Worm (Caenorhabditis elegans) whole organism, L1 larva: ENCODE measurements around the gene Y39A3B.7.
A peak's percentile ranks its signal among the peaks of the same experiment; 100 is the strongest.

ENCODE experiments used
- C16A3.4 ChIP-seq: fragments of 150-350 bp; optimal IDR thresholded peaks from 2 replicates; lab custom pipeline; 2014; ENCODE audit warnings: missing biosample characterization, missing genetic modification characterization
- C34B4.2 ChIP-seq: sonication (generic microtip); optimal IDR thresholded peaks from 2 replicates; lab custom pipeline; 2017; ENCODE audit warnings: mild to moderate bottlenecking, missing genetic modification characterization, missing compliant biosample characterization
- F16B12.6 ChIP-seq: fragments of 150-350 bp; optimal IDR thresholded peaks from 2 replicates; lab custom pipeline; 2014; ENCODE audit warnings: missing biosample characterization, missing genetic modification characterization
- Y116A8C.19 ChIP-seq: sonication (generic microtip); optimal IDR thresholded peaks from 2 replicates; lab custom pipeline; 2016; ENCODE audit warnings: missing compliant biosample characterization, missing genetic modification characterization, borderline replicate concordance
- alr-1 ChIP-seq: fragments of 200-800 bp; sonication (Bioruptor generic); optimal IDR thresholded peaks from 2 replicates; lab custom pipeline; 2018; ENCODE audit warnings: borderline replicate concordance, mild to moderate bottlenecking, missing genetic modification characterization, missing compliant biosample characterization
- ama-1 ChIP-seq: fragments of 150-350 bp; optimal IDR thresholded peaks from 2 replicates; lab custom pipeline; 2014
- blmp-1 ChIP-seq: fragments of 150-350 bp; optimal IDR thresholded peaks from 2 replicates; lab custom pipeline; 2014; ENCODE audit warnings: missing biosample characterization, missing genetic modification characterization
- ceh-63 ChIP-seq: fragments of 200-800 bp; sonication (Bioruptor generic); optimal IDR thresholded peaks from 2 replicates; lab custom pipeline; 2018; ENCODE audit warnings: mild to moderate bottlenecking, missing genetic modification characterization, missing compliant biosample characterization
- ceh-88 ChIP-seq: fragments of 200-800 bp; sonication (Bioruptor generic); IDR thresholded peaks from 2 replicates; pipeline ENCODE4 v1.3.6; 2022; ENCODE audit warnings: missing genetic modification characterization, missing compliant biosample characterization
- ces-1 ChIP-seq: fragments of 150-350 bp; optimal IDR thresholded peaks from 2 replicates; lab custom pipeline; 2014; ENCODE audit warnings: missing biosample characterization, missing genetic modification reagents, missing genetic modification characterization
- dpl-1 ChIP-seq, 3 experiments: fragments of 150-350 bp in 2 of 3; sonication (generic microtip) in 1 of 3; optimal IDR thresholded peaks; 2 replicates each; lab custom pipeline; 2014 to 2017; ENCODE audit warnings: missing biosample characterization in 3 of 3, missing genetic modification characterization in 3 of 3, missing genetic modification reagents in 3 of 3
- dsc-1 ChIP-seq: sonication (generic microtip); optimal IDR thresholded peaks from 2 replicates; lab custom pipeline; 2016; ENCODE audit warnings: mild to moderate bottlenecking, missing genetic modification characterization, missing compliant biosample characterization
- efl-1 ChIP-seq, 4 experiments: fragments of 150-350 bp; optimal IDR thresholded peaks in 3 of 4; peaks in 1 of 4; 1 replicate in 1 of 4; 2 replicates in 3 of 4; lab custom pipeline; 2014; ENCODE audit warnings: missing biosample characterization in 2 of 4, missing genetic modification characterization in 2 of 4, missing genetic modification reagents in 2 of 4
- elt-2 ChIP-seq: sonication (generic microtip); optimal IDR thresholded peaks from 2 replicates; lab custom pipeline; 2016; ENCODE audit warnings: missing genetic modification characterization, mild to moderate bottlenecking, inconsistent platforms, missing compliant biosample characterization, missing genetic modification reagents
- elt-3 ChIP-seq, 6 experiments: fragments of 150-350 bp in 1 of 6; sonication (generic microtip); optimal IDR thresholded peaks; 2 replicates each; lab custom pipeline; 2017 to 2018; ENCODE audit warnings: missing biosample characterization in 6 of 6, missing genetic modification characterization in 6 of 6, inconsistent platforms in 1 of 6
- fkh-10 ChIP-seq: sonication (generic microtip); optimal IDR thresholded peaks from 2 replicates; lab custom pipeline; 2017; ENCODE audit warnings: missing biosample characterization, missing genetic modification reagents, missing genetic modification characterization
- fkh-4 ChIP-seq: sonication (generic microtip); optimal IDR thresholded peaks from 2 replicates; lab custom pipeline; 2016; ENCODE audit warnings: missing compliant biosample characterization, missing genetic modification characterization, borderline replicate concordance
- fkh-8 ChIP-seq: sonication (generic microtip); optimal IDR thresholded peaks from 2 replicates; lab custom pipeline; 2016; ENCODE audit warnings: mild to moderate bottlenecking, missing genetic modification characterization, missing compliant biosample characterization
- fos-1 ChIP-seq: fragments of 150-350 bp; optimal IDR thresholded peaks from 2 replicates; lab custom pipeline; 2014; ENCODE audit warnings: missing biosample characterization, missing genetic modification characterization
- hlh-4 ChIP-seq: sonication (generic microtip); optimal IDR thresholded peaks from 2 replicates; lab custom pipeline; 2016; ENCODE audit warnings: mild to moderate bottlenecking, missing genetic modification characterization, missing compliant biosample characterization
- hpl-2 ChIP-seq: fragments of 150-350 bp; optimal IDR thresholded peaks from 2 replicates; lab custom pipeline; 2014; ENCODE audit warnings: missing biosample characterization, missing genetic modification reagents, missing genetic modification characterization
- irx-1 ChIP-seq: sonication (generic microtip); optimal IDR thresholded peaks from 2 replicates; lab custom pipeline; 2016; ENCODE audit warnings: missing genetic modification characterization, missing compliant biosample characterization
- isw-1 ChIP-seq: fragments of 200-800 bp; sonication (Bioruptor generic); IDR thresholded peaks from 2 replicates; pipeline ENCODE4 v1.3.6; 2022; ENCODE audit warnings: missing genetic modification characterization, missing compliant biosample characterization
- jun-1 ChIP-seq: fragments of 150-350 bp; optimal IDR thresholded peaks from 2 replicates; lab custom pipeline; 2014; ENCODE audit warnings: missing biosample characterization, missing genetic modification reagents, missing genetic modification characterization
- lin-14 ChIP-seq: fragments of 200-800 bp; sonication (Bioruptor generic); optimal IDR thresholded peaks from 2 replicates; lab custom pipeline; 2018; ENCODE audit warnings: mild to moderate bottlenecking, missing genetic modification characterization, moderate library complexity, missing compliant biosample characterization
- lin-15B ChIP-seq: fragments of 150-350 bp; sonication (generic microtip); optimal IDR thresholded peaks from 3 replicates; lab custom pipeline; 2014; ENCODE audit warnings: missing biosample characterization, missing genetic modification characterization
- mdl-1 ChIP-seq, 2 experiments: fragments of 150-350 bp; optimal IDR thresholded peaks; 2 replicates each; lab custom pipeline; 2014 to 2017; ENCODE audit warnings: missing biosample characterization in 2 of 2, missing genetic modification characterization in 2 of 2, inconsistent platforms in 1 of 2
- mep-1 ChIP-seq: fragments of 150-350 bp; optimal IDR thresholded peaks from 2 replicates; lab custom pipeline; 2014; ENCODE audit warnings: missing biosample characterization, missing genetic modification characterization
- nhr-11 ChIP-seq: fragments of 150-350 bp; optimal IDR thresholded peaks from 2 replicates; lab custom pipeline; 2014; ENCODE audit warnings: missing biosample characterization, missing genetic modification characterization
- nhr-12 ChIP-seq: sonication (generic microtip); optimal IDR thresholded peaks from 2 replicates; lab custom pipeline; 2017; ENCODE audit warnings: missing biosample characterization, missing genetic modification characterization
- nhr-19 ChIP-seq: fragments of 200-800 bp; sonication (Bioruptor generic); conservative IDR thresholded peaks from 2 replicates; pipeline ENCODE4 v1.3.6; 2022; ENCODE audit warnings: missing genetic modification characterization, missing compliant biosample characterization
- nhr-20 ChIP-seq: sonication (generic microtip); optimal IDR thresholded peaks from 2 replicates; lab custom pipeline; 2016; ENCODE audit warnings: mild to moderate bottlenecking, missing genetic modification characterization, missing compliant biosample characterization
- nhr-28 ChIP-seq: fragments of 150-350 bp; optimal IDR thresholded peaks from 2 replicates; lab custom pipeline; 2014; ENCODE audit warnings: missing biosample characterization, missing genetic modification characterization
- nhr-47 ChIP-seq: sonication (generic microtip); optimal IDR thresholded peaks from 2 replicates; lab custom pipeline; 2016; ENCODE audit warnings: mild to moderate bottlenecking, missing genetic modification characterization, moderate library complexity, missing compliant biosample characterization
- nhr-71 ChIP-seq: sonication (generic microtip); optimal IDR thresholded peaks from 2 replicates; lab custom pipeline; 2016; ENCODE audit warnings: mild to moderate bottlenecking, missing genetic modification characterization, moderate library complexity, missing compliant biosample characterization
- nhr-76 ChIP-seq: sonication (generic microtip); optimal IDR thresholded peaks from 2 replicates; lab custom pipeline; 2017; ENCODE audit warnings: missing biosample characterization, missing genetic modification characterization
- nhr-77 ChIP-seq: fragments of 150-350 bp; optimal IDR thresholded peaks from 2 replicates; lab custom pipeline; 2014; ENCODE audit warnings: missing biosample characterization, missing genetic modification characterization
- nhr-84 ChIP-seq: sonication (generic microtip); optimal IDR thresholded peaks from 2 replicates; lab custom pipeline; 2017; ENCODE audit warnings: missing biosample characterization, missing genetic modification characterization
- nhr-85 ChIP-seq: sonication (generic microtip); peaks from one replicate; lab custom pipeline; 2016; ENCODE audit warnings: missing genetic modification characterization, inconsistent platforms, missing compliant biosample characterization
- pag-3 ChIP-seq: sonication (generic microtip); optimal IDR thresholded peaks from 2 replicates; lab custom pipeline; 2017; ENCODE audit warnings: missing genetic modification characterization, mild to moderate bottlenecking, missing compliant biosample characterization, antibody characterized with exemption, borderline replicate concordance; ENCODE audit not compliant: insufficient read depth
- pax-3 ChIP-seq: fragments of 200-800 bp; sonication (Bioruptor generic); optimal IDR thresholded peaks from 2 replicates; lab custom pipeline; 2018; ENCODE audit warnings: mild to moderate bottlenecking, missing genetic modification characterization, moderate library complexity, missing compliant biosample characterization
- rnt-1 ChIP-seq: sonication (generic microtip); optimal IDR thresholded peaks from 2 replicates; lab custom pipeline; 2016; ENCODE audit warnings: mild to moderate bottlenecking, missing genetic modification characterization, moderate library complexity, missing compliant biosample characterization
- skn-1 ChIP-seq: fragments of 150-350 bp; optimal IDR thresholded peaks from 2 replicates; lab custom pipeline; 2014; ENCODE audit warnings: missing biosample characterization, missing genetic modification characterization
- snpc-4 ChIP-seq: fragments of 150-350 bp; optimal IDR thresholded peaks from 2 replicates; lab custom pipeline; 2014; ENCODE audit warnings: missing biosample characterization, missing genetic modification characterization
- sup-37 ChIP-seq: fragments of 200-800 bp; sonication (Bioruptor generic); optimal IDR thresholded peaks from 2 replicates; lab custom pipeline; 2018; ENCODE audit warnings: mild to moderate bottlenecking, missing genetic modification characterization, missing compliant biosample characterization
- tlp-1 ChIP-seq: fragments of 150-350 bp; optimal IDR thresholded peaks from 2 replicates; lab custom pipeline; 2014; ENCODE audit warnings: missing biosample characterization, missing genetic modification characterization
- unc-30 ChIP-seq: sonication (generic microtip); optimal IDR thresholded peaks from 2 replicates; lab custom pipeline; 2017; ENCODE audit warnings: missing biosample characterization, missing genetic modification characterization
- unc-86 ChIP-seq: sonication (generic microtip); optimal IDR thresholded peaks from 2 replicates; lab custom pipeline; 2016; ENCODE audit warnings: missing genetic modification characterization, missing compliant biosample characterization
- unc-98 ChIP-seq: fragments of 200-800 bp; sonication (Bioruptor generic); IDR thresholded peaks from 2 replicates; pipeline ENCODE4 v1.3.6; 2022; ENCODE audit warnings: missing genetic modification characterization, missing compliant biosample characterization
- xbp-1 ChIP-seq: sonication (generic microtip); optimal IDR thresholded peaks from 2 replicates; lab custom pipeline; 2016; ENCODE audit warnings: missing genetic modification characterization, missing compliant biosample characterization
- zag-1 ChIP-seq: fragments of 150-350 bp; optimal IDR thresholded peaks from 2 replicates; lab custom pipeline; 2014; ENCODE audit warnings: missing biosample characterization, missing genetic modification characterization
- ztf-11 ChIP-seq, 2 experiments: sonication (generic microtip); optimal IDR thresholded peaks; 2 replicates each; lab custom pipeline; 2016 to 2017; ENCODE audit warnings: missing genetic modification characterization in 2 of 2, missing biosample characterization in 1 of 2, missing compliant biosample characterization in 1 of 2
- ztf-4 ChIP-seq: fragments of 150-350 bp; optimal IDR thresholded peaks from 2 replicates; lab custom pipeline; 2014; ENCODE audit warnings: missing biosample characterization, missing genetic modification characterization

The Y39A3B.7 gene

DNA sequence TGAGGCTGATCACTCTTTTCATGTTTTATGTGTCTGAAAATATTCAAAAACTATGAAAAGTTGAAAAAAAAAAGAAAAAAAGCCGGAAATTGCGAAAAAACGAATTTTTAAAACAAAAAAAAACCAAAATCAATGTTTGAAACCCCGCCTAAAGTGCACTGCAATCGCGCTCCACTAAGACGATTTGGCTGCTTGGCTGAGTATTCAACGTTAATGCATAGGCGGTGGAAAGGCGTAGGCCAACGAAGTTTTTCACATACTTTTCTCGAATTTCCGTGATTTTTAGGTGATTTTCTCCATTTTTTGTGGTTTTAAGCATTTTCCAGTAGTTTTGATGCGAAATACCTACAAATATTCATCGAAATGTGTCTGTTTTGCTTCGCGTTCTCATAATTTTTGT, 34.5 kb downstream of the Y39A3B.7 start, which contains the start of the genes polh-1 and rps-22:
Gene polh-1, minus strand, starts transcription at position 34 of the 400 bp plus-strand sequence.
Gene rps-22, plus strand, starts transcription at position 300 of the 400 bp plus-strand sequence.
- peak; percentile 88 for TF ChIP-seq nhr-77
- peak; percentile 87 for TF ChIP-seq fkh-8 (tag; lab: Kevin White, UChicago)
- TF ChIP-seq dsc-1 = peak; percentile 67
- peak; percentile 89 for TF ChIP-seq nhr-19 (GFP tag; lab: Robert Waterston, UW)
- no peak for TF ChIP-seq ama-1 (lab: Kevin White, UChicago)
- TF ChIP-seq nhr-20 (tag; lab: Kevin White, UChicago) = peak; percentile 88
- peak; percentile 90 for TF ChIP-seq fos-1 (tag; lab: Kevin White, UChicago)
- TF ChIP-seq sup-37 (GFP tag; lab: Kevin White, UChicago) = no peak
- TF ChIP-seq rnt-1 (tag; lab: Kevin White, UChicago) = peak; percentile 92
- peak; percentile 42 for TF ChIP-seq hpl-2 (GFP tag; lab: Kevin White, UChicago)
- no peak for TF ChIP-seq unc-98 (GFP tag; lab: Robert Waterston, UW)
- TF ChIP-seq C16A3.4 = peak; percentile 98
- TF ChIP-seq nhr-47 (tag; lab: Kevin White, UChicago) = peak; percentile 93
- no peak for TF ChIP-seq ces-1 (GFP tag; lab: Kevin White, UChicago)
- TF ChIP-seq fkh-4 (tag; lab: Kevin White, UChicago) = peak; percentile 16
- no peak for TF ChIP-seq tlp-1 (tag; lab: Kevin White, UChicago)
- no peak for TF ChIP-seq alr-1 (tag; lab: Kevin White, UChicago)
- TF ChIP-seq nhr-84 (tag; lab: Kevin White, UChicago) = no peak
- peak in 1 of 2 experiments; percentile 8 for TF ChIP-seq ztf-11 (tag; optimal IDR thresholded peaks at IDR 0.05; lab: Kevin White, UChicago)
- no peak for TF ChIP-seq nhr-76 (tag; lab: Kevin White, UChicago)
- peak; percentile 8 for TF ChIP-seq C34B4.2 (tag; lab: Kevin White, UChicago)
- TF ChIP-seq unc-86 (tag; lab: Kevin White, UChicago) = peak; percentile 86
- TF ChIP-seq mep-1 (tag; lab: Kevin White, UChicago) = peak; percentile 96
- TF ChIP-seq lin-14 (GFP tag; lab: Kevin White, UChicago) = peak; percentile 90
- peak; percentile 90 to 99 for TF ChIP-seq efl-1 (optimal IDR thresholded peaks at IDR 0.05; lab: Kevin White, UChicago)
- TF ChIP-seq efl-1 (GFP tag; optimal IDR thresholded peaks at IDR 0.05 in 1 of 2; lab: Kevin White, UChicago) = peak; percentile 99 to 100
- TF ChIP-seq fkh-10 (GFP tag; lab: Kevin White, UChicago) = peak; percentile 88
- TF ChIP-seq hlh-4 (tag; lab: Kevin White, UChicago) = no peak
- TF ChIP-seq xbp-1 (tag; lab: Kevin White, UChicago) = peak; percentile 86
- TF ChIP-seq Y116A8C.19 = no peak
- peak; percentile 95 for TF ChIP-seq lin-15B (tag; lab: Kevin White, UChicago)
- TF ChIP-seq isw-1 (GFP tag; lab: Robert Waterston, UW) = peak; percentile 92
- TF ChIP-seq unc-30 (tag; lab: Kevin White, UChicago) = no peak
- peak; percentile 90 for TF ChIP-seq jun-1 (tag; lab: Kevin White, UChicago)
- no peak for TF ChIP-seq pag-3 (tag; lab: Kevin White, UChicago)
- no peak for TF ChIP-seq nhr-12 (tag; lab: Kevin White, UChicago)
- peak; percentile 94 for TF ChIP-seq nhr-71 (tag; lab: Kevin White, UChicago)
- TF ChIP-seq mdl-1 (tag; optimal IDR thresholded peaks at IDR 0.05; lab: Kevin White, UChicago) = peak in 1 of 2 experiments; percentile 89
- peak; percentile 73 for TF ChIP-seq irx-1
- peak; percentile 47 for TF ChIP-seq nhr-11 (tag; lab: Kevin White, UChicago)
- TF ChIP-seq dpl-1 (GFP tag; optimal IDR thresholded peaks at IDR 0.05; lab: Kevin White, UChicago) = peak; percentile 98 to 99 (median 98)
- peak; percentile 59 for TF ChIP-seq pax-3 (tag; lab: Kevin White, UChicago)
- TF ChIP-seq snpc-4 = peak; percentile 71
- TF ChIP-seq elt-2 (tag; lab: Kevin White, UChicago) = peak; percentile 43
- TF ChIP-seq blmp-1 (tag; lab: Kevin White, UChicago) = peak; percentile 88
- TF ChIP-seq ceh-88 (GFP tag; lab: Robert Waterston, UW) = peak; percentile 70
- peak; percentile 51 for TF ChIP-seq ztf-4 (tag; lab: Kevin White, UChicago)
- TF ChIP-seq ceh-63 (GFP tag; lab: Kevin White, UChicago) = no peak
- no peak for TF ChIP-seq zag-1 (tag; lab: Kevin White, UChicago)
- TF ChIP-seq nhr-28 (tag; lab: Kevin White, UChicago) = no peak
- TF ChIP-seq skn-1 = peak; percentile 96
- TF ChIP-seq nhr-85 (tag; lab: Kevin White, UChicago) = peak; percentile 93
- TF ChIP-seq F16B12.6 (tag; lab: Kevin White, UChicago) = peak; percentile 76
- TF ChIP-seq elt-3 (tag; optimal IDR thresholded peaks at IDR 0.05; lab: Kevin White, UChicago) = peak in 5 of 6 experiments; percentile 75 to 98 (median 87)
